Worm (Caenorhabditis elegans) whole organism, L4 larva: ENCODE results near the gene F47B8.2.
A peak's percentile ranks its signal among the peaks of the same experiment; 100 is the strongest.

Experiments
- D1046.2 ChIP-seq: fragments of 200-800 bp; sonication (Bioruptor generic); IDR thresholded peaks from 2 replicates; pipeline ENCODE4 v1.3.6; 2022; ENCODE audit warnings: missing genetic modification characterization, missing compliant biosample characterization
- F37D6.2 ChIP-seq: sonication (generic microtip); optimal IDR thresholded peaks from 2 replicates; lab custom pipeline; 2016; ENCODE audit warnings: mild to moderate bottlenecking, missing genetic modification characterization, missing compliant biosample characterization
- F44E2.7 ChIP-seq: fragments of 200-800 bp; sonication (Bioruptor generic); IDR thresholded peaks from 2 replicates; pipeline ENCODE4 v2.1.2; 2022; ENCODE audit warnings: missing genetic modification characterization, missing compliant biosample characterization
- R02D3.7 ChIP-seq: fragments of 150-350 bp; sonication (generic microtip); optimal IDR thresholded peaks from 3 replicates; lab custom pipeline; 2014; ENCODE audit warnings: missing biosample characterization, missing genetic modification characterization
- T26A8.4 ChIP-seq: fragments of 200-800 bp; sonication (Bioruptor generic); IDR thresholded peaks from 2 replicates; pipeline ENCODE4 v1.3.6; 2022; ENCODE audit warnings: missing genetic modification characterization, missing compliant biosample characterization
- Y105C5A.15 ChIP-seq: fragments of 200-800 bp; sonication (Bioruptor generic); IDR thresholded peaks from 2 replicates; pipeline ENCODE4 v1.3.6; 2022; ENCODE audit warnings: missing genetic modification characterization, missing compliant biosample characterization
- Y5F2A.4 ChIP-seq: fragments of 200-800 bp; sonication (Bioruptor generic); optimal IDR thresholded peaks from 2 replicates; lab custom pipeline; 2018; ENCODE audit warnings: mild to moderate bottlenecking, missing genetic modification characterization, missing compliant biosample characterization
- aha-1 ChIP-seq: fragments of 150-350 bp; peaks from one replicate; lab custom pipeline; 2014; ENCODE audit warnings: missing biosample characterization, missing genetic modification characterization
- aly-2 ChIP-seq: sonication (generic microtip); optimal IDR thresholded peaks from 2 replicates; lab custom pipeline; 2018; ENCODE audit warnings: missing biosample characterization, missing genetic modification characterization
- arid-1 ChIP-seq: fragments of 200-800 bp; sonication (Bioruptor generic); conservative IDR thresholded peaks from 2 replicates; pipeline ENCODE4 v1.3.6; 2022; ENCODE audit warnings: missing genetic modification reagents, missing genetic modification characterization, missing compliant biosample characterization
- attf-4 ChIP-seq: sonication (generic microtip); optimal IDR thresholded peaks from 3 replicates; lab custom pipeline; 2017; ENCODE audit warnings: missing biosample characterization, missing genetic modification characterization
- ceh-20 ChIP-seq: fragments of 200-800 bp; sonication (Bioruptor generic); IDR thresholded peaks from 2 replicates; pipeline ENCODE4 v1.3.6; 2022; ENCODE audit warnings: missing genetic modification reagents, missing genetic modification characterization, missing compliant biosample characterization
- ceh-44 ChIP-seq: fragments of 200-800 bp; sonication (Bioruptor generic); IDR thresholded peaks from 2 replicates; pipeline ENCODE4 v1.3.6; 2022; ENCODE audit warnings: missing genetic modification reagents, missing genetic modification characterization, missing compliant biosample characterization
- cey-2 ChIP-seq: sonication (generic microtip); optimal IDR thresholded peaks from 3 replicates; lab custom pipeline; 2017; ENCODE audit warnings: missing genetic modification characterization, mild to moderate bottlenecking, missing compliant biosample characterization, antibody characterized with exemption, borderline replicate concordance; ENCODE audit not compliant: insufficient read depth
- ctbp-1 ChIP-seq: fragments of 200-800 bp; sonication (Bioruptor generic); IDR thresholded peaks from 2 replicates; pipeline ENCODE4 v1.3.6; 2022; ENCODE audit warnings: missing genetic modification reagents, missing genetic modification characterization, missing compliant biosample characterization
- daf-16 ChIP-seq, 3 experiments: sonication (generic microtip); optimal IDR thresholded peaks; 2 replicates each; lab custom pipeline; 2016 to 2017; ENCODE audit warnings: missing genetic modification characterization in 3 of 3, missing genetic modification reagents in 3 of 3, mild to moderate bottlenecking in 2 of 3, missing compliant biosample characterization in 2 of 3, missing biosample characterization in 1 of 3, moderate library complexity in 1 of 3
- daf-8 ChIP-seq: fragments of 200-800 bp; sonication (Bioruptor generic); IDR thresholded peaks from 2 replicates; pipeline ENCODE4 v1.3.6; 2022; ENCODE audit warnings: missing genetic modification characterization, missing compliant biosample characterization
- dmd-6 ChIP-seq: fragments of 200-800 bp; sonication (Bioruptor generic); IDR thresholded peaks from 2 replicates; pipeline ENCODE4 v1.3.6; 2022; ENCODE audit warnings: missing genetic modification reagents, missing genetic modification characterization, missing compliant biosample characterization
- dpl-1 ChIP-seq: fragments of 150-350 bp; optimal IDR thresholded peaks from 2 replicates; lab custom pipeline; 2014; ENCODE audit warnings: missing biosample characterization, missing genetic modification reagents, missing genetic modification characterization
- dve-1 ChIP-seq: sonication (generic microtip); optimal IDR thresholded peaks from 2 replicates; lab custom pipeline; 2017; ENCODE audit warnings: antibody characterized with exemption, mild to moderate bottlenecking, missing genetic modification characterization, missing compliant biosample characterization; ENCODE audit not compliant: insufficient read depth
- egl-43 ChIP-seq: fragments of 200-800 bp; sonication (Bioruptor generic); IDR thresholded peaks from 2 replicates; pipeline ENCODE4 v1.3.6; 2022; ENCODE audit warnings: missing genetic modification reagents, missing genetic modification characterization, missing compliant biosample characterization
- fkh-10 ChIP-seq: fragments of 150-350 bp; optimal IDR thresholded peaks from 2 replicates; lab custom pipeline; 2014; ENCODE audit warnings: missing biosample characterization, missing genetic modification reagents, missing genetic modification characterization
- fos-1 ChIP-seq: fragments of 150-350 bp; optimal IDR thresholded peaks from 2 replicates; lab custom pipeline; 2014; ENCODE audit warnings: missing biosample characterization, missing genetic modification characterization
- gei-8 ChIP-seq: fragments of 200-800 bp; sonication (Bioruptor generic); optimal IDR thresholded peaks from 2 replicates; lab custom pipeline; 2018; ENCODE audit warnings: mild to moderate bottlenecking, missing genetic modification characterization, missing compliant biosample characterization
- hif-1 ChIP-seq, 2 experiments: sonication (generic microtip); optimal IDR thresholded peaks; 2 replicates each; lab custom pipeline; 2016 to 2017; ENCODE audit warnings: missing compliant biosample characterization in 2 of 2, missing genetic modification characterization in 2 of 2, missing genetic modification reagents in 2 of 2, missing genotype in 2 of 2, mild to moderate bottlenecking in 1 of 2
- lin-38 ChIP-seq: fragments of 200-800 bp; sonication (Bioruptor generic); IDR thresholded peaks from 2 replicates; pipeline ENCODE4 v1.3.6; 2022; ENCODE audit warnings: missing genetic modification reagents, missing genetic modification characterization, missing compliant biosample characterization
- lir-3 ChIP-seq: sonication (generic microtip); optimal IDR thresholded peaks from 2 replicates; lab custom pipeline; 2016; ENCODE audit warnings: mild to moderate bottlenecking, missing genetic modification characterization, missing compliant biosample characterization
- lsy-2 ChIP-seq, 2 experiments: fragments of 150-350 bp in 1 of 2; sonication (generic microtip) in 1 of 2; optimal IDR thresholded peaks; 2 replicates each; lab custom pipeline; 2014 to 2017; ENCODE audit warnings: missing biosample characterization in 2 of 2, missing genetic modification characterization in 2 of 2
- mxl-3 ChIP-seq: fragments of 200-800 bp; sonication (Bioruptor generic); optimal IDR thresholded peaks from 2 replicates; lab custom pipeline; 2018; ENCODE audit warnings: mild to moderate bottlenecking, missing genetic modification characterization, missing compliant biosample characterization
- nhr-102 ChIP-seq: sonication (generic microtip); optimal IDR thresholded peaks from 2 replicates; lab custom pipeline; 2016; ENCODE audit warnings: mild to moderate bottlenecking, missing genetic modification characterization, moderate library complexity, missing compliant biosample characterization
- nhr-11 ChIP-seq: fragments of 150-350 bp; optimal IDR thresholded peaks from 2 replicates; lab custom pipeline; 2014; ENCODE audit warnings: missing biosample characterization, missing genetic modification characterization
- nhr-25 ChIP-seq: sonication (generic microtip); optimal IDR thresholded peaks from 2 replicates; lab custom pipeline; 2017; ENCODE audit warnings: missing genetic modification characterization, mild to moderate bottlenecking, missing compliant biosample characterization, antibody characterized with exemption, moderate library complexity, borderline replicate concordance; ENCODE audit not compliant: insufficient read depth
- nhr-41 ChIP-seq: fragments of 200-800 bp; sonication (Bioruptor generic); IDR thresholded peaks from 2 replicates; pipeline ENCODE4 v1.3.6; 2022; ENCODE audit warnings: missing genetic modification reagents, missing genetic modification characterization, missing compliant biosample characterization
- nhr-48 ChIP-seq: sonication (generic microtip); optimal IDR thresholded peaks from 2 replicates; lab custom pipeline; 2016; ENCODE audit warnings: mild to moderate bottlenecking, missing genetic modification characterization, missing compliant biosample characterization
- php-3 ChIP-seq: fragments of 200-800 bp; sonication (Bioruptor generic); IDR thresholded peaks from 2 replicates; pipeline ENCODE4 v1.3.6; 2022; ENCODE audit warnings: missing genetic modification reagents, missing genetic modification characterization, missing compliant biosample characterization
- rbr-2 ChIP-seq: sonication (generic microtip); optimal IDR thresholded peaks from 2 replicates; lab custom pipeline; 2016; ENCODE audit warnings: missing genotype, missing genetic modification characterization, missing compliant biosample characterization
- saeg-2 ChIP-seq: fragments of 200-800 bp; sonication (Bioruptor generic); IDR thresholded peaks from 2 replicates; pipeline ENCODE4 v1.3.6; 2022; ENCODE audit warnings: missing genetic modification reagents, missing genetic modification characterization, missing compliant biosample characterization
- set-16 ChIP-seq: fragments of 200-800 bp; sonication (Bioruptor generic); IDR thresholded peaks from 2 replicates; pipeline ENCODE4 v1.3.6; 2022; ENCODE audit warnings: missing genetic modification reagents, missing genetic modification characterization, missing compliant biosample characterization
- skn-1 ChIP-seq: fragments of 150-350 bp; optimal IDR thresholded peaks from 2 replicates; lab custom pipeline; 2014; ENCODE audit warnings: missing biosample characterization, missing genetic modification characterization
- snpc-4 ChIP-seq: fragments of 150-350 bp; optimal IDR thresholded peaks from 2 replicates; lab custom pipeline; 2014; ENCODE audit warnings: missing biosample characterization, missing genetic modification characterization
- tra-1 ChIP-seq: fragments of 200-800 bp; sonication (Bioruptor generic); IDR thresholded peaks from 2 replicates; pipeline ENCODE4 v1.3.6; 2022; ENCODE audit warnings: missing genetic modification reagents, missing genetic modification characterization, missing compliant biosample characterization
- unc-130 ChIP-seq: sonication (generic microtip); optimal IDR thresholded peaks from 2 replicates; lab custom pipeline; 2016; ENCODE audit warnings: missing genetic modification reagents, missing genetic modification characterization, missing compliant biosample characterization
- unc-39 ChIP-seq: sonication (generic microtip); optimal IDR thresholded peaks from 2 replicates; lab custom pipeline; 2017; ENCODE audit warnings: missing biosample characterization, missing genetic modification characterization
- unc-62 ChIP-seq, 3 experiments: fragments of 150-350 bp in 1 of 3; sonication (generic microtip); optimal IDR thresholded peaks in 2 of 3; peaks in 1 of 3; 1 replicate in 1 of 3; 2 replicates in 2 of 3; lab custom pipeline; 2014 to 2017; ENCODE audit warnings: missing biosample characterization in 3 of 3, missing genetic modification characterization in 3 of 3, missing genetic modification reagents in 3 of 3, missing genotype in 1 of 3
- vab-7 ChIP-seq: fragments of 200-800 bp; sonication (Bioruptor generic); IDR thresholded peaks from 2 replicates; pipeline ENCODE4 v1.3.6; 2022; ENCODE audit warnings: missing genetic modification reagents, missing genetic modification characterization, missing compliant biosample characterization
- zfp-2 ChIP-seq: sonication (generic microtip); optimal IDR thresholded peaks from 2 replicates; lab custom pipeline; 2016; ENCODE audit warnings: mild to moderate bottlenecking, missing genetic modification characterization, missing compliant biosample characterization
- zip-11 ChIP-seq: fragments of 200-800 bp; sonication (Bioruptor generic); IDR thresholded peaks from 2 replicates; pipeline ENCODE4 v1.3.6; 2022; ENCODE audit warnings: missing genetic modification characterization, missing compliant biosample characterization

The F47B8.2 gene

ce11 chrV:14351629-14352028 lies 35.2 kb upstream of the F47B8.2 start, which contains the start of gene vha-13:
Gene vha-13, plus strand, starts transcription at chrV:14351709.
- TF ChIP-seq zfp-2 (no peak), unc-62 (GFP tag; optimal IDR thresholded peaks at IDR 0.05 in 1 of 2; lab: Kevin White, UChicago) (peak in 1 of 2 experiments; percentile 72), unc-62 (tag; optimal IDR thresholded peaks at IDR 0.05; lab: Kevin White, UChicago) (no peak)

- TF ChIP-seq rbr-2 (tag; lab: Kevin White, UChicago) = peak; percentile 86
- peak; percentile 86 for TF ChIP-seq egl-43 (GFP tag; lab: Robert Waterston, UW)
- 0 out of 2 replicates have a peak, but pooled peaks have one; percentile 40 for TF ChIP-seq nhr-41
- peak; percentile 92 for TF ChIP-seq lin-38 (GFP tag; lab: Robert Waterston, UW)
- no peak for TF ChIP-seq unc-39 (tag; lab: Kevin White, UChicago)
- TF ChIP-seq vab-7 (GFP tag; lab: Robert Waterston, UW) = peak; percentile 70
- TF ChIP-seq lir-3 (tag; lab: Kevin White, UChicago) = no peak
- TF ChIP-seq fkh-10 (GFP tag; lab: Kevin White, UChicago) = peak; percentile 35
- TF ChIP-seq snpc-4 (tag; lab: Kevin White, UChicago) = no peak
- no peak for TF ChIP-seq unc-130 (GFP tag; lab: Kevin White, UChicago)
- TF ChIP-seq nhr-11 (tag; lab: Kevin White, UChicago) = peak; percentile 84
- TF ChIP-seq attf-4 (tag; lab: Kevin White, UChicago) = no peak
- 0 out of 2 replicates have a peak, but pooled peaks have one; percentile 5 for TF ChIP-seq arid-1 (GFP tag; lab: Robert Waterston, UW)
- no peak for TF ChIP-seq cey-2 (tag; lab: Kevin White, UChicago)
- peak; percentile 20 for TF ChIP-seq aly-2
- TF ChIP-seq D1046.2 = peak; percentile 61; the same call in 1 of the 2 replicates
- TF ChIP-seq daf-8 = no peak
- TF ChIP-seq fos-1 (tag; lab: Kevin White, UChicago) = no peak
- peak; percentile 99 for TF ChIP-seq aha-1 (tag; lab: Kevin White, UChicago)
- peak; percentile 88 for TF ChIP-seq dmd-6 (GFP tag; lab: Robert Waterston, UW)
- TF ChIP-seq lsy-2 (tag; optimal IDR thresholded peaks at IDR 0.05; lab: Kevin White, UChicago) = peak; percentile 67 to 81
- TF ChIP-seq mxl-3 = peak; percentile 96
- TF ChIP-seq ctbp-1 (GFP tag; lab: Robert Waterston, UW) = peak; percentile 62; the same call in 1 of the 2 replicates
- 0 out of 2 replicates have a peak, but pooled peaks have one; percentile 31 for TF ChIP-seq F44E2.7 (GFP tag; lab: Robert Waterston, UW)
- TF ChIP-seq T26A8.4 = peak; percentile 45; the same call in 1 of the 2 replicates
- TF ChIP-seq Y105C5A.15 (GFP tag; lab: Robert Waterston, UW) = no peak
- TF ChIP-seq daf-16 (GFP tag; optimal IDR thresholded peaks at IDR 0.05; lab: Kevin White, UChicago) = no peak
- TF ChIP-seq daf-16 (tag; optimal IDR thresholded peaks at IDR 0.05; lab: Kevin White, UChicago) = peak; percentile 60
- peak; percentile 21; the same call in 1 of the 2 replicates for TF ChIP-seq ceh-44
- peak; percentile 80 for TF ChIP-seq tra-1 (GFP tag; lab: Robert Waterston, UW)
- TF ChIP-seq Y5F2A.4 (GFP tag; lab: Kevin White, UChicago) = no peak
- peak; percentile 94 for TF ChIP-seq set-16 (GFP tag; lab: Robert Waterston, UW)
- TF ChIP-seq gei-8 = no peak
- TF ChIP-seq php-3 (GFP tag; lab: Robert Waterston, UW) = no peak
- no peak for TF ChIP-seq zip-11 (GFP tag; lab: Robert Waterston, UW)
- TF ChIP-seq nhr-102 (tag; lab: Kevin White, UChicago) = peak; percentile 11
- TF ChIP-seq ceh-20 = peak; percentile 76; the same call in 1 of the 2 replicates
- peak; percentile 46 for TF ChIP-seq nhr-48 (tag; lab: Kevin White, UChicago)
- peak; percentile 56 for TF ChIP-seq dve-1 (tag; lab: Kevin White, UChicago)
- peak; percentile 74 for TF ChIP-seq dpl-1 (GFP tag; lab: Kevin White, UChicago)
- TF ChIP-seq nhr-25 = peak; percentile 4
- no peak for TF ChIP-seq R02D3.7 (tag; lab: Kevin White, UChicago)
- no peak for TF ChIP-seq saeg-2 (GFP tag; lab: Robert Waterston, UW)
- TF ChIP-seq hif-1 (tag; optimal IDR thresholded peaks at IDR 0.05; lab: Kevin White, UChicago) = peak in 1 of 2 experiments; percentile 70
- TF ChIP-seq F37D6.2 = peak; percentile 22
- no peak for TF ChIP-seq skn-1
Measured at ce11 chrV:14350949-14351348, 34.5 kb upstream of the F47B8.2 start.
